Fruit fly (Drosophila melanogaster) whole organism, embryonic: ENCODE data around the gene Sc2.

Experiments used
- CG10979 ChIP-seq: fragments of 200-800 bp; sonication (Bioruptor generic); optimal IDR thresholded peaks from 2 replicates; lab custom pipeline; 2018; ENCODE audit warnings: missing biosample characterization, mild to moderate bottlenecking, missing genetic modification characterization, moderate library complexity
- CG13287 ChIP-seq: fragments of 200-800 bp; sonication (Bioruptor generic); IDR thresholded peaks from 2 replicates; pipeline ENCODE4 v1.3.6; 2022; ENCODE audit warnings: missing biosample characterization, missing genetic modification characterization; ENCODE audit not compliant: partially characterized antibody
- CG14050 ChIP-seq: fragments of 200-800 bp; sonication (Bioruptor generic); IDR thresholded peaks from 3 replicates; pipeline ENCODE4 v1.3.6; 2022; ENCODE audit warnings: missing biosample characterization, missing genetic modification characterization
- CG14710 ChIP-seq: fragments of 200-800 bp; sonication (Bioruptor generic); optimal IDR thresholded peaks from 3 replicates; lab custom pipeline; 2019; ENCODE audit warnings: missing biosample characterization, mild to moderate bottlenecking, missing genetic modification characterization, moderate library complexity
- CG15514 ChIP-seq: fragments of 200-800 bp; sonication (Bioruptor generic); optimal IDR thresholded peaks from 3 replicates; lab custom pipeline; 2017; ENCODE audit warnings: missing biosample characterization, missing genetic modification characterization, mild to moderate bottlenecking, moderate library complexity, missing genetic modification reagents
- CG2120 ChIP-seq: fragments of 200-800 bp; sonication (Bioruptor generic); optimal IDR thresholded peaks from 3 replicates; lab custom pipeline; 2016; ENCODE audit warnings: missing biosample characterization, missing genetic modification characterization
- CG2129 ChIP-seq: fragments of 200-800 bp; sonication (Bioruptor generic); IDR thresholded peaks from 2 replicates; pipeline ENCODE4 v1.3.6; 2022; ENCODE audit warnings: missing biosample characterization, missing genetic modification characterization; ENCODE audit not compliant: partially characterized antibody
- CG31441 ChIP-seq: fragments of 200-800 bp; sonication (Bioruptor generic); IDR thresholded peaks from 2 replicates; pipeline ENCODE4 v1.3.6; 2022; ENCODE audit warnings: missing biosample characterization, missing genetic modification characterization
- CG34224 ChIP-seq: fragments of 200-800 bp; sonication (Bioruptor generic); IDR thresholded peaks from 3 replicates; pipeline ENCODE4 v1.3.6; 2022; ENCODE audit warnings: missing biosample characterization, missing genetic modification characterization; ENCODE audit not compliant: partially characterized antibody
- CG4404 ChIP-seq: fragments of 200-800 bp; sonication (Bioruptor generic); IDR thresholded peaks from 2 replicates; pipeline ENCODE4 v1.3.6; 2022; ENCODE audit warnings: missing biosample characterization, missing genetic modification characterization
- CG5180 ChIP-seq: fragments of 200-800 bp; sonication (Bioruptor generic); optimal IDR thresholded peaks from 3 replicates; lab custom pipeline; 2017; ENCODE audit warnings: missing biosample characterization, missing genetic modification characterization, mild to moderate bottlenecking, moderate library complexity, missing genetic modification reagents
- CG7372 ChIP-seq: fragments of 200-800 bp; sonication (Bioruptor generic); IDR thresholded peaks from 2 replicates; pipeline ENCODE4 v1.3.6; 2022; ENCODE audit warnings: missing biosample characterization, missing genetic modification characterization
- CG7963 ChIP-seq: fragments of 200-800 bp; sonication (Bioruptor generic); IDR thresholded peaks from 3 replicates; pipeline ENCODE4 v1.3.6; 2022; ENCODE audit warnings: missing biosample characterization, missing genetic modification characterization; ENCODE audit not compliant: partially characterized antibody
- CG7987 ChIP-seq: fragments of 200-800 bp; sonication (Bioruptor generic); optimal IDR thresholded peaks from 2 replicates; lab custom pipeline; 2018; ENCODE audit warnings: missing biosample characterization, mild to moderate bottlenecking, missing genetic modification characterization, moderate library complexity
- CG8290 ChIP-seq, 3 experiments: fragments of 200-800 bp; sonication (Bioruptor generic); optimal IDR thresholded peaks; 2 replicates each; lab custom pipeline; 2016 to 2019; ENCODE audit warnings: missing biosample characterization in 3 of 3, missing genetic modification characterization in 3 of 3, mild to moderate bottlenecking in 2 of 3, moderate library complexity in 1 of 3
- Doc3 ChIP-seq: fragments of 200-800 bp; sonication (Bioruptor generic); IDR thresholded peaks from 3 replicates; pipeline ENCODE4 v1.3.6; 2022; ENCODE audit warnings: missing biosample characterization, missing genetic modification characterization; ENCODE audit not compliant: partially characterized antibody
- Drgx ChIP-seq: fragments of 200-800 bp; sonication (Bioruptor generic); IDR thresholded peaks from 2 replicates; pipeline ENCODE4 v1.3.6; 2022; ENCODE audit warnings: missing biosample characterization, missing genetic modification characterization
- Ets97D ChIP-seq: fragments of 200-800 bp; sonication (Bioruptor generic); optimal IDR thresholded peaks from 3 replicates; lab custom pipeline; 2016; ENCODE audit warnings: missing biosample characterization, missing genetic modification characterization
- HLH4C ChIP-seq: fragments of 200-800 bp; sonication (Bioruptor generic); IDR thresholded peaks from 3 replicates; pipeline ENCODE4 v1.3.6; 2022; ENCODE audit warnings: missing biosample characterization, missing genetic modification characterization; ENCODE audit not compliant: partially characterized antibody
- Hand ChIP-seq: fragments of 200-800 bp; sonication (Bioruptor generic); optimal IDR thresholded peaks from 2 replicates; lab custom pipeline; 2017; ENCODE audit warnings: mild to moderate bottlenecking, missing biosample characterization, missing genetic modification reagents, missing genetic modification characterization
- HmgZ ChIP-seq: fragments of 200-800 bp; sonication (Bioruptor generic); optimal IDR thresholded peaks from 2 replicates; lab custom pipeline; 2018; ENCODE audit warnings: missing biosample characterization, mild to moderate bottlenecking, missing genetic modification characterization
- Hmx ChIP-seq: fragments of 200-800 bp; sonication (Bioruptor generic); optimal IDR thresholded peaks from 2 replicates; lab custom pipeline; 2016; ENCODE audit warnings: missing biosample characterization, missing genetic modification characterization
- Hr51 ChIP-seq, 2 experiments: fragments of 200-800 bp; sonication (Bioruptor generic); optimal IDR thresholded peaks; 2 replicates in 1 of 2; 3 replicates in 1 of 2; lab custom pipeline; 2016 to 2018; ENCODE audit warnings: missing biosample characterization in 2 of 2, missing genetic modification characterization in 2 of 2, mild to moderate bottlenecking in 1 of 2, moderate library complexity in 1 of 2
- MBD-R2 ChIP-seq: fragments of 200-800 bp; sonication (Bioruptor generic); IDR thresholded peaks from 2 replicates; pipeline ENCODE4 v1.3.6; 2022; ENCODE audit warnings: missing biosample characterization, missing genetic modification characterization
- MESR4 ChIP-seq: fragments of 200-800 bp; sonication (Bioruptor generic); optimal IDR thresholded peaks from 2 replicates; lab custom pipeline; 2018; ENCODE audit warnings: missing biosample characterization, mild to moderate bottlenecking, missing genetic modification characterization, moderate library complexity
- Myb ChIP-seq: fragments of 200-800 bp; sonication (Bioruptor generic); optimal IDR thresholded peaks from 2 replicates; lab custom pipeline; 2016; ENCODE audit warnings: missing biosample characterization, missing genetic modification characterization
- Nf-YC ChIP-seq: fragments of 200-800 bp; optimal IDR thresholded peaks from 3 replicates; lab custom pipeline; 2019; ENCODE audit warnings: missing biosample characterization, mild to moderate bottlenecking, missing genetic modification characterization, moderate library complexity
- Oaz ChIP-seq: fragments of 200-800 bp; sonication (Bioruptor generic); IDR thresholded peaks from 2 replicates; pipeline ENCODE4 v1.3.6; 2022; ENCODE audit warnings: missing biosample characterization, missing genetic modification characterization
- Ravus ChIP-seq: fragments of 200-800 bp; sonication (Bioruptor generic); IDR thresholded peaks from 2 replicates; pipeline ENCODE4 v1.3.6; 2022; ENCODE audit warnings: missing biosample characterization, missing genetic modification characterization
- Sry-δ ChIP-seq: fragments of 200-800 bp; sonication (Bioruptor generic); optimal IDR thresholded peaks from 2 replicates; lab custom pipeline; 2016; ENCODE audit warnings: missing biosample characterization, missing genetic modification characterization
- Xbp1 ChIP-seq: fragments of 200-800 bp; sonication (Bioruptor generic); optimal IDR thresholded peaks from 3 replicates; lab custom pipeline; 2016; ENCODE audit warnings: missing biosample characterization, mild to moderate bottlenecking, missing genetic modification characterization
- YL-1 ChIP-seq: fragments of 200-800 bp; sonication (Bioruptor generic); optimal IDR thresholded peaks from 3 replicates; lab custom pipeline; 2017; ENCODE audit warnings: missing biosample characterization, mild to moderate bottlenecking, missing genetic modification characterization
- bbx ChIP-seq: fragments of 200-800 bp; sonication (Bioruptor generic); IDR thresholded peaks from 2 replicates; pipeline ENCODE4 v1.3.6; 2022; ENCODE audit warnings: missing biosample characterization, missing genetic modification characterization; ENCODE audit not compliant: partially characterized antibody
- caup ChIP-seq: fragments of 200-800 bp; sonication (Bioruptor generic); optimal IDR thresholded peaks from 3 replicates; lab custom pipeline; 2017; ENCODE audit warnings: missing biosample characterization, mild to moderate bottlenecking, missing genetic modification characterization, moderate library complexity; ENCODE audit not compliant: severe bottlenecking
- disco-r ChIP-seq: fragments of 200-800 bp; sonication (Bioruptor generic); optimal IDR thresholded peaks from 2 replicates; lab custom pipeline; 2016; ENCODE audit warnings: missing biosample characterization, missing genetic modification characterization
- esg ChIP-seq: fragments of 200-800 bp; sonication (Bioruptor generic); conservative IDR thresholded peaks from 2 replicates; pipeline ENCODE4 v1.3.6; 2022; ENCODE audit warnings: missing biosample characterization, missing genetic modification characterization
- gro ChIP-seq: fragments of 200-800 bp; sonication (Bioruptor generic); optimal IDR thresholded peaks from 2 replicates; lab custom pipeline; 2016; ENCODE audit warnings: missing biosample characterization, missing genetic modification characterization
- hbn ChIP-seq: fragments of 200-800 bp; sonication (Bioruptor generic); IDR thresholded peaks from 2 replicates; pipeline ENCODE4 v1.3.6; 2022; ENCODE audit warnings: missing biosample characterization, missing genetic modification characterization; ENCODE audit not compliant: partially characterized antibody
- mld ChIP-seq: fragments of 200-800 bp; sonication (Bioruptor generic); IDR thresholded peaks from 3 replicates; pipeline ENCODE4 v1.3.6; 2022; ENCODE audit warnings: missing biosample characterization, missing genetic modification characterization; ENCODE audit not compliant: partially characterized antibody
- nerfin-2 ChIP-seq: fragments of 200-800 bp; sonication (Bioruptor generic); IDR thresholded peaks from 2 replicates; pipeline ENCODE4 v1.3.6; 2022; ENCODE audit warnings: missing biosample characterization, missing genetic modification characterization; ENCODE audit not compliant: partially characterized antibody
- pita ChIP-seq: fragments of 200-800 bp; sonication (Bioruptor generic); optimal IDR thresholded peaks from 2 replicates; lab custom pipeline; 2017; ENCODE audit warnings: missing biosample characterization, mild to moderate bottlenecking, missing genetic modification characterization
- stwl ChIP-seq: fragments of 200-800 bp; sonication (Bioruptor generic); optimal IDR thresholded peaks from 3 replicates; lab custom pipeline; 2018; ENCODE audit warnings: missing biosample characterization, mild to moderate bottlenecking, missing genetic modification characterization, moderate library complexity
- usp ChIP-seq: fragments of >200 bp; optimal IDR thresholded peaks from 2 replicates; lab custom pipeline; 2017; ENCODE audit warnings: missing biosample characterization, missing genetic modification characterization
- vnd ChIP-seq: fragments of 200-800 bp; sonication (Bioruptor generic); IDR thresholded peaks from 3 replicates; pipeline ENCODE4 v1.3.6; 2022; ENCODE audit warnings: missing biosample characterization, missing genetic modification characterization; ENCODE audit not compliant: partially characterized antibody
- zen ChIP-seq: fragments of 200-800 bp; sonication (Bioruptor generic); optimal IDR thresholded peaks from 3 replicates; lab custom pipeline; 2018; ENCODE audit warnings: missing biosample characterization, mild to moderate bottlenecking, missing genetic modification characterization, moderate library complexity
- zen2 ChIP-seq: fragments of 200-800 bp; sonication (Bioruptor generic); IDR thresholded peaks from 3 replicates; pipeline ENCODE4 v1.3.6; 2022; ENCODE audit warnings: missing biosample characterization, missing genetic modification characterization; ENCODE audit not compliant: partially characterized antibody

Sc2 gene

DNA sequence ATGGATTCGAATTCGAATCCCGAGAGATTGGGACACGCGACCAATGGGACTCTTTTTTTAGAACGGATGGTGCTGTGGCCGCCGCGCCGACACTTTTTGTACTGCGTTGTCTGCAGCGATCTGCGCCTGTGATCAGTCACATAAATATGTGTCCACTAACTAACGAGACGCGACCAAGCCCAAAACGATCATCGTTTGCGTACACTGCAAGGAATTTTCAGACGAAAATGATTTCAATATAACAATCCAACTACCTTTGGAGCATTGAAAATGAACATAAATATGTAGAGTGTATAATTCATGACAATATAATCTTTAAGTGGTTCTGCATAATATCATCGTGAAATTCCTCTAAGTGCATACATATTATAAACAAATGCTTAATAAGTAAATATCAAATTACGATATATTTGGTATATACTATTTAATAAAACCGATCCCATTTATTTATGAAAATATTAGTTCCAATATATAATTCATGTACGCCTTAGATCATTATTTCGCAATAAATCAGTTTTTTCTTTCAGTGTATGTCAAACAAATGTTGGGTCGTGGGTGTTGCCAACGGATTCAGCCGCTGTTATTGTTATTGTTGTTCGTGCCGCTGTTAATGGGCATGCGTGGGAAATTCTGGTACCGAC lies 32.4 kb downstream of the Sc2 start, which contains the start of gene Eip63F-1 (continued):
- TF ChIP-seq CG10979 (peak; percentile 66), Ravus (peak; percentile 12; the same call in 1 of the 2 replicates), Oaz (GFP tag; lab: Robert Waterston, UW) (no peak), zen (tag; lab: Kevin White, UChicago) (peak; percentile 32), Drgx (GFP tag; lab: Robert Waterston, UW) (peak; percentile 48; the same call in 1 of the 2 replicates), esg (GFP tag; lab: Robert Waterston, UW) (peak; percentile 54), CG7987 (GFP tag; lab: Kevin White, UChicago) (no peak), Hand (GFP tag; lab: Kevin White, UChicago) (no peak), Hmx (no peak), HmgZ (tag; lab: Kevin White, UChicago) (peak; percentile 46), disco-r (GFP tag; lab: Kevin White, UChicago) (no peak), Hr51 (GFP tag; optimal IDR thresholded peaks at IDR 0.05; lab: Kevin White, UChicago) (peak in 1 of 2 experiments; percentile 85), CG2120 (GFP tag; lab: Kevin White, UChicago) (peak; percentile 58), CG7372 (GFP tag; lab: Robert Waterston, UW) (0 out of 2 replicates have a peak, but pooled peaks have one; percentile 16), CG4404 (GFP tag; lab: Robert Waterston, UW) (peak; percentile 19; the same call in 1 of the 2 replicates), Nf-YC (tag; lab: Kevin White, UChicago) (peak; percentile 73), CG14050 (GFP tag; lab: Robert Waterston, UW) (peak; percentile 54; the same call in 2 of the 3 replicates), hbn (no peak), Xbp1 (GFP tag; lab: Kevin White, UChicago) (peak; percentile 63), caup (GFP tag; lab: Kevin White, UChicago) (peak; percentile 36), CG13287 (GFP tag; lab: Robert Waterston, UW) (no peak), CG14710 (tag; lab: Kevin White, UChicago) (peak; percentile 42), nerfin-2 (no peak)
- TF ChIP-seq, all 482 proteins: peak for 203

- TF ChIP-seq mld (GFP tag; lab: Robert Waterston, UW) (0 out of 3 replicates have a peak, but pooled peaks have one; percentile 8), CG31441 (GFP tag; lab: Robert Waterston, UW) (no peak), Ets97D (GFP tag; lab: Kevin White, UChicago) (peak; percentile 30), Sry-δ (peak; percentile 86), gro (GFP tag; lab: Kevin White, UChicago) (peak; percentile 14), bbx (peak; percentile 85), stwl (peak; percentile 87), Myb (GFP tag; lab: Kevin White, UChicago) (peak; percentile 93), CG8290 (GFP tag; optimal IDR thresholded peaks at IDR 0.05; lab: Kevin White, UChicago) (no peak), CG8290 (tag; optimal IDR thresholded peaks at IDR 0.05; lab: Kevin White, UChicago) (peak in 1 of 2 experiments; percentile 57), CG15514 (GFP tag; lab: Kevin White, UChicago) (peak; percentile 39), CG7963 (peak; percentile 52; the same call in 2 of the 3 replicates), zen2 (GFP tag; lab: Robert Waterston, UW) (peak; percentile 82), Doc3 (GFP tag; lab: Robert Waterston, UW) (peak; percentile 86), MBD-R2 (GFP tag; lab: Robert Waterston, UW) (peak; percentile 70), usp (GFP tag; lab: Kevin White, UChicago) (no peak), YL-1 (no peak), CG5180 (GFP tag; lab: Kevin White, UChicago) (no peak), vnd (GFP tag; lab: Robert Waterston, UW) (peak; percentile 73), CG34224 (GFP tag; lab: Robert Waterston, UW) (peak; percentile 86), pita (GFP tag; lab: Kevin White, UChicago) (no peak), MESR4 (GFP tag; lab: Kevin White, UChicago) (peak; percentile 42), HLH4C (GFP tag; lab: Robert Waterston, UW) (peak; percentile 84), CG2129 (GFP tag; lab: Robert Waterston, UW) (peak; percentile 64)
Measured at dm6 chr3L:3937806-3938205, 34.5 kb downstream of the Sc2 start, which contains the start of gene CG10866. TSS of gene CG10866 (minus strand) at chr3L:3937992.
